Fruit fly (Drosophila melanogaster): ENCODE data around the gene hog.

The hog gene

dm6 chrX:14738420-14738819, 19.7 kb upstream of the hog start:
- peak; percentile 21 for TF ChIP-seq CG3919 (GFP tag; optimal IDR thresholded peaks at IDR 0.05)
- TF ChIP-seq achi (GFP tag; optimal IDR thresholded peaks at IDR 0.05): peak; percentile 21
- peak; percentile 27; the same call in 1 of the 3 replicates for TF ChIP-seq CG6163 (GFP tag; IDR thresholded peaks at IDR 0.05)
- peak; percentile 43; the same call in 2 of the 3 replicates for TF ChIP-seq CG8119 (GFP tag; IDR thresholded peaks at IDR 0.05)
- peak; percentile 15 for TF ChIP-seq CG6276 (GFP tag; optimal IDR thresholded peaks at IDR 0.05)
- TF ChIP-seq Hr4 (GFP tag; optimal IDR thresholded peaks at IDR 0.05): peak; percentile 30
- no peak for TF ChIP-seq CG9139 (GFP tag; optimal IDR thresholded peaks at IDR 0.05)
- TF ChIP-seq Eip78C (GFP tag): peak; percentile 50
- peak; percentile 39 for TF ChIP-seq pdm3 (GFP tag; optimal IDR thresholded peaks at IDR 0.05)
- no peak for TF ChIP-seq vri (GFP tag; optimal IDR thresholded peaks at IDR 0.05)
- peak; percentile 19 for TF ChIP-seq Sox14 (GFP tag; optimal IDR thresholded peaks at IDR 0.05)
- no peak for TF ChIP-seq CG11762 (GFP tag; optimal IDR thresholded peaks at IDR 0.05; ENCODE audit: insufficient read depth)
- no peak for TF ChIP-seq CG11294 (GFP tag; IDR thresholded peaks at IDR 0.05)
- peak; percentile 20 for TF ChIP-seq Hr39 (GFP tag; optimal IDR thresholded peaks at IDR 0.05)
- peak; percentile 50 for TF ChIP-seq CG15336 (GFP tag; IDR thresholded peaks at IDR 0.05)
- peak; percentile 15 for TF ChIP-seq acj6 (GFP tag; optimal IDR thresholded peaks at IDR 0.05)
- peak; percentile 66 for TF ChIP-seq CG32006 (GFP tag; optimal IDR thresholded peaks at IDR 0.05)
- TF ChIP-seq dac (GFP tag; optimal IDR thresholded peaks at IDR 0.05): peak; percentile 18
- TF ChIP-seq CG10631 (GFP tag; optimal IDR thresholded peaks at IDR 0.05): peak; percentile 18
- peak; percentile 5 for TF ChIP-seq CG4318 (GFP tag; optimal IDR thresholded peaks at IDR 0.05)
- peak; percentile 28 for TF ChIP-seq OdsH (GFP tag; optimal IDR thresholded peaks at IDR 0.05)
- peak; percentile 5 for TF ChIP-seq Eip75B (GFP tag; optimal IDR thresholded peaks at IDR 0.05)
- no peak for TF ChIP-seq ss (GFP tag; optimal IDR thresholded peaks at IDR 0.05)

dm6 chrX:14727580-14727979, 8.8 kb upstream of the hog start:
- TF ChIP-seq CG34406 (GFP tag; optimal IDR thresholded peaks at IDR 0.05): no peak
- TF ChIP-seq CG32006 (GFP tag; optimal IDR thresholded peaks at IDR 0.05): peak; percentile 48
- TF ChIP-seq Met (GFP tag; optimal IDR thresholded peaks at IDR 0.05): no peak
- TF ChIP-seq CG10631 (GFP tag; optimal IDR thresholded peaks at IDR 0.05): no peak
- no peak for TF ChIP-seq CG11294 (GFP tag; IDR thresholded peaks at IDR 0.05)
- TF ChIP-seq eg (GFP tag; IDR thresholded peaks at IDR 0.05): peak; percentile 40; the same call in 2 of the 3 replicates
- TF ChIP-seq CG8319 (GFP tag; optimal IDR thresholded peaks at IDR 0.05): no peak
- no peak for TF ChIP-seq CG8632 (GFP tag; optimal IDR thresholded peaks at IDR 0.05)
- no peak for TF ChIP-seq acj6 (GFP tag; optimal IDR thresholded peaks at IDR 0.05)
- TF ChIP-seq CG3919 (GFP tag; optimal IDR thresholded peaks at IDR 0.05): no peak
- no peak for TF ChIP-seq CG11762 (GFP tag; optimal IDR thresholded peaks at IDR 0.05; ENCODE audit: insufficient read depth)
- no peak for TF ChIP-seq Sox102F (GFP tag; optimal IDR thresholded peaks at IDR 0.05)
- TF ChIP-seq Hr39 (GFP tag; optimal IDR thresholded peaks at IDR 0.05): no peak
- peak; percentile 59 for TF ChIP-seq Eip78C (GFP tag)
- TF ChIP-seq CG16779 (tag; optimal IDR thresholded peaks at IDR 0.05): no peak
- TF ChIP-seq topi (GFP tag; optimal IDR thresholded peaks at IDR 0.05): no peak
- no peak for TF ChIP-seq fd85E (GFP tag; optimal IDR thresholded peaks at IDR 0.05)
- no peak for TF ChIP-seq Sox15 (GFP tag; optimal IDR thresholded peaks at IDR 0.05)
- no peak for TF ChIP-seq Blimp-1 (GFP tag; optimal IDR thresholded peaks at IDR 0.05)
- TF ChIP-seq CG6276 (GFP tag; optimal IDR thresholded peaks at IDR 0.05): no peak
- no peak for TF ChIP-seq CG11902 (GFP tag; optimal IDR thresholded peaks at IDR 0.05)
- peak; percentile 66 for TF ChIP-seq svp (GFP tag)
- TF ChIP-seq dsx (GFP tag; optimal IDR thresholded peaks at IDR 0.05; ENCODE audit: poor library complexity, severe bottlenecking): no peak
- peak; percentile 19; the same call in 1 of the 2 replicates for TF ChIP-seq Gug (GFP tag; IDR thresholded peaks at IDR 0.05)
- no peak for TF ChIP-seq Ets21C (GFP tag; optimal IDR thresholded peaks at IDR 0.05)
- no peak for TF ChIP-seq CG31627 (GFP tag; optimal IDR thresholded peaks at IDR 0.05)
- no peak for TF ChIP-seq lz (GFP tag; optimal IDR thresholded peaks at IDR 0.05)
- TF ChIP-seq Eip75B (GFP tag; optimal IDR thresholded peaks at IDR 0.05): no peak
- TF ChIP-seq CG7368 (GFP tag; optimal IDR thresholded peaks at IDR 0.05): no peak
- peak; percentile 9 for TF ChIP-seq achi (GFP tag; optimal IDR thresholded peaks at IDR 0.05)
- peak; percentile 40 for TF ChIP-seq Ets96B (tag; optimal IDR thresholded peaks at IDR 0.05)
- TF ChIP-seq OdsH (GFP tag; optimal IDR thresholded peaks at IDR 0.05): peak; percentile 23
- no peak for TF ChIP-seq CG6854 (GFP tag; optimal IDR thresholded peaks at IDR 0.05)
- TF ChIP-seq fd59A (GFP tag; optimal IDR thresholded peaks at IDR 0.05): no peak
- no peak for TF ChIP-seq CG6792 (GFP tag; optimal IDR thresholded peaks at IDR 0.05)
- TF ChIP-seq Eip93F (GFP tag; optimal IDR thresholded peaks at IDR 0.05): no peak
- no peak for TF ChIP-seq Smox (GFP tag; optimal IDR thresholded peaks at IDR 0.05)
- no peak for TF ChIP-seq spab (GFP tag; optimal IDR thresholded peaks at IDR 0.05)
- TF ChIP-seq dac (GFP tag; optimal IDR thresholded peaks at IDR 0.05): no peak
- TF ChIP-seq ss (GFP tag; optimal IDR thresholded peaks at IDR 0.05): no peak
- TF ChIP-seq vri (GFP tag; optimal IDR thresholded peaks at IDR 0.05): no peak

All from whole organism, prepupa.